Fruit fly (Drosophila melanogaster) whole organism, embryonic: ENCODE data around the gene Cyp9f2.
A peak's percentile ranks its signal among the peaks of the same experiment; 100 is the strongest.

ENCODE experiments used
- Atf6 ChIP-seq: fragments of 200-800 bp; sonication (Bioruptor generic); IDR thresholded peaks from 2 replicates; pipeline ENCODE4 v1.3.6; 2022; ENCODE audit warnings: missing biosample characterization, missing genetic modification characterization
- Bgb ChIP-seq: fragments of 200-800 bp; sonication (Bioruptor generic); IDR thresholded peaks from 2 replicates; pipeline ENCODE4 v1.3.6; 2022; ENCODE audit warnings: missing biosample characterization, missing genetic modification characterization; ENCODE audit not compliant: partially characterized antibody
- CG10267 ChIP-seq: fragments of 200-800 bp; sonication (Bioruptor generic); optimal IDR thresholded peaks from 2 replicates; lab custom pipeline; 2018; ENCODE audit warnings: missing biosample characterization, mild to moderate bottlenecking, missing genetic modification characterization, moderate library complexity
- CG12942 ChIP-seq: fragments of 200-800 bp; sonication (Bioruptor generic); optimal IDR thresholded peaks from 3 replicates; lab custom pipeline; 2016; ENCODE audit warnings: missing biosample characterization, missing genetic modification characterization
- CG13775 ChIP-seq: fragments of 200-800 bp; sonication (Bioruptor generic); optimal IDR thresholded peaks from 3 replicates; lab custom pipeline; 2017; ENCODE audit warnings: missing biosample characterization, mild to moderate bottlenecking, missing genetic modification characterization
- CG13894 ChIP-seq: fragments of 200-800 bp; sonication (Bioruptor generic); optimal IDR thresholded peaks from 3 replicates; lab custom pipeline; 2018; ENCODE audit warnings: missing biosample characterization, mild to moderate bottlenecking, missing genetic modification characterization, moderate library complexity
- CG14710 ChIP-seq: fragments of 200-800 bp; sonication (Bioruptor generic); optimal IDR thresholded peaks from 3 replicates; lab custom pipeline; 2019; ENCODE audit warnings: missing biosample characterization, mild to moderate bottlenecking, missing genetic modification characterization, moderate library complexity
- CG15601 ChIP-seq: fragments of 200-800 bp; sonication (Bioruptor generic); optimal IDR thresholded peaks from 3 replicates; lab custom pipeline; 2019; ENCODE audit warnings: missing biosample characterization, mild to moderate bottlenecking, missing genetic modification characterization, moderate library complexity
- CG16813 ChIP-seq: fragments of 200-800 bp; sonication (Bioruptor generic); IDR thresholded peaks from 3 replicates; pipeline ENCODE4 v1.3.6; 2022; ENCODE audit warnings: missing biosample characterization, missing genetic modification characterization; ENCODE audit not compliant: partially characterized antibody
- CG2202 ChIP-seq: fragments of 200-800 bp; sonication (Bioruptor generic); optimal IDR thresholded peaks from 2 replicates; lab custom pipeline; 2018; ENCODE audit warnings: missing biosample characterization, mild to moderate bottlenecking, missing genetic modification characterization
- CG2712 ChIP-seq: fragments of 200-800 bp; optimal IDR thresholded peaks from 3 replicates; lab custom pipeline; 2019; ENCODE audit warnings: missing biosample characterization, mild to moderate bottlenecking, missing genetic modification characterization, moderate library complexity
- CG30020 ChIP-seq: fragments of 200-800 bp; optimal IDR thresholded peaks from 2 replicates; lab custom pipeline; 2019; ENCODE audit warnings: missing biosample characterization, mild to moderate bottlenecking, missing genetic modification characterization, moderate library complexity
- CG30403 ChIP-seq: fragments of 200-800 bp; sonication (Bioruptor generic); optimal IDR thresholded peaks from 3 replicates; lab custom pipeline; 2016; ENCODE audit warnings: missing biosample characterization, missing genetic modification characterization
- CG33557 ChIP-seq: fragments of 200-800 bp; sonication (Bioruptor generic); optimal IDR thresholded peaks from 2 replicates; lab custom pipeline; 2019; ENCODE audit warnings: missing biosample characterization, mild to moderate bottlenecking, missing genetic modification characterization, moderate library complexity
- CG4707 ChIP-seq: fragments of 200-800 bp; sonication (Bioruptor generic); optimal IDR thresholded peaks from 2 replicates; lab custom pipeline; 2018; ENCODE audit warnings: missing biosample characterization, mild to moderate bottlenecking, missing genetic modification characterization, moderate library complexity
- CG4820 ChIP-seq: fragments of 200-800 bp; sonication (Bioruptor generic); optimal IDR thresholded peaks from 3 replicates; lab custom pipeline; 2016; ENCODE audit warnings: missing biosample characterization, missing genetic modification characterization
- CG5245 ChIP-seq: fragments of 200-800 bp; sonication (Bioruptor generic); optimal IDR thresholded peaks from 3 replicates; lab custom pipeline; 2016; ENCODE audit warnings: missing biosample characterization, missing genetic modification characterization
- CG7271 ChIP-seq: fragments of 200-800 bp; sonication (Bioruptor generic); optimal IDR thresholded peaks from 2 replicates; lab custom pipeline; 2018; ENCODE audit warnings: missing biosample characterization, mild to moderate bottlenecking, missing genetic modification characterization, moderate library complexity
- CG9727 ChIP-seq: fragments of 200-800 bp; sonication (Bioruptor generic); optimal IDR thresholded peaks from 3 replicates; lab custom pipeline; 2017; ENCODE audit warnings: missing biosample characterization, mild to moderate bottlenecking, missing genetic modification characterization
- CTCF ChIP-seq: fragments of 200-800 bp; sonication (Bioruptor generic); optimal IDR thresholded peaks from 2 replicates; lab custom pipeline; 2017; ENCODE audit warnings: missing biosample characterization, mild to moderate bottlenecking, missing genetic modification characterization, moderate library complexity
- Dbx ChIP-seq: fragments of 200-800 bp; sonication (Bioruptor generic); IDR thresholded peaks from 3 replicates; pipeline ENCODE4 v1.3.6; 2022; ENCODE audit warnings: missing biosample characterization, missing genetic modification characterization
- Dip2 ChIP-seq: fragments of 200-800 bp; sonication (Bioruptor generic); IDR thresholded peaks from 2 replicates; pipeline ENCODE4 v1.3.6; 2022; ENCODE audit warnings: missing biosample characterization, missing genetic modification characterization
- Drgx ChIP-seq: fragments of 200-800 bp; sonication (Bioruptor generic); IDR thresholded peaks from 2 replicates; pipeline ENCODE4 v1.3.6; 2022; ENCODE audit warnings: missing biosample characterization, missing genetic modification characterization
- Elba2 ChIP-seq: fragments of 200-800 bp; sonication (Bioruptor generic); optimal IDR thresholded peaks from 3 replicates; lab custom pipeline; 2016; ENCODE audit warnings: missing biosample characterization, missing genetic modification characterization
- Fer2 ChIP-seq: fragments of 200-800 bp; sonication (Bioruptor generic); optimal IDR thresholded peaks from 2 replicates; lab custom pipeline; 2018; ENCODE audit warnings: missing biosample characterization, mild to moderate bottlenecking, missing genetic modification characterization, moderate library complexity
- Fer3 ChIP-seq: fragments of 200-800 bp; sonication (Bioruptor generic); optimal IDR thresholded peaks from 2 replicates; lab custom pipeline; 2018; ENCODE audit warnings: missing biosample characterization, mild to moderate bottlenecking, missing genetic modification characterization, moderate library complexity
- Lhr ChIP-seq: fragments of 200-800 bp; sonication (Bioruptor generic); optimal IDR thresholded peaks from 3 replicates; lab custom pipeline; 2017; ENCODE audit warnings: mild to moderate bottlenecking, missing biosample characterization, missing genetic modification reagents, missing genetic modification characterization
- Lim3 ChIP-seq: fragments of 200-800 bp; sonication (Bioruptor generic); IDR thresholded peaks from 2 replicates; pipeline ENCODE4 v1.3.6; 2022; ENCODE audit warnings: missing biosample characterization, missing genetic modification characterization
- MTF-1 ChIP-seq: fragments of 200-800 bp; sonication (Bioruptor generic); optimal IDR thresholded peaks from 2 replicates; lab custom pipeline; 2018; ENCODE audit warnings: missing biosample characterization, mild to moderate bottlenecking, missing genetic modification characterization, borderline replicate concordance
- Mad ChIP-seq: fragments of 200-800 bp; sonication (Bioruptor generic); optimal IDR thresholded peaks from 2 replicates; lab custom pipeline; 2016; ENCODE audit warnings: missing biosample characterization, missing genetic modification characterization
- Myb ChIP-seq: fragments of 200-800 bp; sonication (Bioruptor generic); optimal IDR thresholded peaks from 2 replicates; lab custom pipeline; 2016; ENCODE audit warnings: missing biosample characterization, missing genetic modification characterization
- Nf-YC ChIP-seq: fragments of 200-800 bp; optimal IDR thresholded peaks from 3 replicates; lab custom pipeline; 2019; ENCODE audit warnings: missing biosample characterization, mild to moderate bottlenecking, missing genetic modification characterization, moderate library complexity
- Spps ChIP-seq: fragments of 200-800 bp; sonication (Bioruptor generic); optimal IDR thresholded peaks from 2 replicates; lab custom pipeline; 2018; ENCODE audit warnings: missing biosample characterization, mild to moderate bottlenecking, missing genetic modification characterization
- Sry-δ ChIP-seq: fragments of 200-800 bp; sonication (Bioruptor generic); optimal IDR thresholded peaks from 2 replicates; lab custom pipeline; 2016; ENCODE audit warnings: missing biosample characterization, missing genetic modification characterization
- Ssrp ChIP-seq: fragments of 200-800 bp; sonication (Bioruptor generic); optimal IDR thresholded peaks from 2 replicates; lab custom pipeline; 2018; ENCODE audit warnings: missing biosample characterization, mild to moderate bottlenecking, missing genetic modification characterization, moderate library complexity
- YL-1 ChIP-seq: fragments of 200-800 bp; sonication (Bioruptor generic); optimal IDR thresholded peaks from 3 replicates; lab custom pipeline; 2017; ENCODE audit warnings: missing biosample characterization, mild to moderate bottlenecking, missing genetic modification characterization
- amos ChIP-seq: fragments of 200-800 bp; sonication (Bioruptor generic); IDR thresholded peaks from 2 replicates; pipeline ENCODE4 v1.3.6; 2022; ENCODE audit warnings: missing biosample characterization, missing genetic modification characterization; ENCODE audit not compliant: partially characterized antibody
- ase ChIP-seq: fragments of 200-800 bp; sonication (Bioruptor generic); IDR thresholded peaks from 3 replicates; pipeline ENCODE4 v1.3.6; 2022; ENCODE audit warnings: missing biosample characterization, missing genetic modification characterization
- az2 ChIP-seq: fragments of 200-800 bp; sonication (Bioruptor generic); optimal IDR thresholded peaks from 3 replicates; lab custom pipeline; 2016; ENCODE audit warnings: missing biosample characterization, missing genetic modification characterization
- fru ChIP-seq: fragments of >200 bp; optimal IDR thresholded peaks from 2 replicates; lab custom pipeline; 2017
- ind ChIP-seq: fragments of 200-800 bp; sonication (Bioruptor generic); optimal IDR thresholded peaks from 3 replicates; lab custom pipeline; 2016; ENCODE audit warnings: missing biosample characterization, missing genetic modification characterization
- pita ChIP-seq: fragments of 200-800 bp; sonication (Bioruptor generic); optimal IDR thresholded peaks from 2 replicates; lab custom pipeline; 2017; ENCODE audit warnings: missing biosample characterization, mild to moderate bottlenecking, missing genetic modification characterization
- psq ChIP-seq: fragments of 200-800 bp; sonication (Bioruptor generic); optimal IDR thresholded peaks from 2 replicates; lab custom pipeline; 2017; ENCODE audit warnings: missing biosample characterization, missing genetic modification characterization
- row ChIP-seq: fragments of 200-800 bp; sonication (Bioruptor generic); IDR thresholded peaks from 3 replicates; pipeline ENCODE4 v1.3.6; 2022; ENCODE audit warnings: missing biosample characterization, missing genetic modification characterization
- sc ChIP-seq, 3 experiments: fragments of >200 bp in 2 of 3; fragments of 200-800 bp in 1 of 3; sonication (Bioruptor generic) in 1 of 3; optimal IDR thresholded peaks; 2 replicates in 2 of 3; 3 replicates in 1 of 3; lab custom pipeline; 2017; ENCODE audit warnings: mild to moderate bottlenecking in 1 of 3, missing biosample characterization in 1 of 3, missing genetic modification characterization in 1 of 3, missing genetic modification reagents in 1 of 3
- sd ChIP-seq: fragments of 200-800 bp; sonication (Bioruptor generic); optimal IDR thresholded peaks from 3 replicates; lab custom pipeline; 2018; ENCODE audit warnings: missing biosample characterization, mild to moderate bottlenecking, missing genetic modification characterization, moderate library complexity
- sens ChIP-seq: fragments of 200-800 bp; sonication (Bioruptor generic); peaks from one replicate; lab custom pipeline; 2016; ENCODE audit warnings: missing biosample characterization, missing genetic modification characterization
- slbo ChIP-seq: fragments of 200-800 bp; sonication (Bioruptor generic); IDR thresholded peaks from 2 replicates; pipeline ENCODE4 v1.3.6; 2022; ENCODE audit warnings: missing biosample characterization, missing genetic modification characterization
- slou ChIP-seq: fragments of 200-800 bp; sonication (Bioruptor generic); optimal IDR thresholded peaks from 3 replicates; lab custom pipeline; 2016; ENCODE audit warnings: missing biosample characterization, missing genetic modification characterization
- sqz ChIP-seq: fragments of 200-800 bp; sonication (Bioruptor generic); optimal IDR thresholded peaks from 3 replicates; lab custom pipeline; 2018; ENCODE audit warnings: missing biosample characterization, mild to moderate bottlenecking, missing genetic modification characterization
- tin ChIP-seq: fragments of 200-800 bp; sonication (Bioruptor generic); optimal IDR thresholded peaks from 3 replicates; lab custom pipeline; 2016; ENCODE audit warnings: missing biosample characterization, missing genetic modification characterization
- trem ChIP-seq: fragments of 200-800 bp; optimal IDR thresholded peaks from 3 replicates; lab custom pipeline; 2019; ENCODE audit warnings: missing biosample characterization, mild to moderate bottlenecking, missing genetic modification characterization, moderate library complexity

The Cyp9f2 gene

dm6 chr3R:12433764-12434163, 27.9 kb upstream of the Cyp9f2 start, which contains the start of the genes Aos1 and Srlp (continued):
- TF ChIP-seq ind (GFP tag; lab: Kevin White, UChicago): peak; percentile 56
- peak; percentile 69 for TF ChIP-seq Nf-YC (tag; lab: Kevin White, UChicago)
- TF ChIP-seq CTCF: peak; percentile 40
- TF ChIP-seq sd (tag; lab: Kevin White, UChicago): peak; percentile 58
- TF ChIP-seq CG5245 (GFP tag; lab: Kevin White, UChicago): peak; percentile 63
- peak; percentile 67 for TF ChIP-seq sens (GFP tag; lab: Kevin White, UChicago)
- TF ChIP-seq Atf6 (GFP tag; lab: Robert Waterston, UW): no peak
- TF ChIP-seq trem (tag; lab: Kevin White, UChicago): peak; percentile 99
- TF ChIP-seq Lhr: peak; percentile 39
- peak; percentile 63 for TF ChIP-seq CG13894 (tag; lab: Kevin White, UChicago)
- TF ChIP-seq Elba2 (GFP tag; lab: Kevin White, UChicago): peak; percentile 37
- no peak for TF ChIP-seq Myb (GFP tag; lab: Kevin White, UChicago)
- peak; percentile 34 for TF ChIP-seq CG33557 (GFP tag; lab: Kevin White, UChicago)
- peak; percentile 63 for TF ChIP-seq YL-1 (GFP tag; lab: Kevin White, UChicago)
- peak; percentile 88 for TF ChIP-seq row (GFP tag; lab: Robert Waterston, UW)
- peak; percentile 46 for TF ChIP-seq az2 (GFP tag; lab: Kevin White, UChicago)
- TF ChIP-seq Fer2 (tag; lab: Kevin White, UChicago): peak; percentile 34
- TF ChIP-seq CG15601 (tag; lab: Kevin White, UChicago): peak; percentile 58
- TF ChIP-seq amos (GFP tag; lab: Robert Waterston, UW): peak; percentile 12; the same call in 1 of the 2 replicates
- peak; percentile 54 for TF ChIP-seq Fer3 (tag; lab: Kevin White, UChicago)
- peak; percentile 17 for TF ChIP-seq slou
- no peak for TF ChIP-seq CG7271 (tag; lab: Kevin White, UChicago)
- no peak for TF ChIP-seq sc (optimal IDR thresholded peaks at IDR 0.05; lab: Kevin White, UChicago)
- peak; percentile 1 for TF ChIP-seq sc (GFP tag; optimal IDR thresholded peaks at IDR 0.05; lab: Kevin White, UChicago)
- peak; percentile 56 for TF ChIP-seq CG13775 (GFP tag; lab: Kevin White, UChicago)
- 0 out of 2 replicates have a peak, but pooled peaks have one; percentile 40 for TF ChIP-seq slbo
- no peak for TF ChIP-seq Dip2
- TF ChIP-seq CG30020 (tag; lab: Kevin White, UChicago): peak; percentile 74
- no peak for TF ChIP-seq psq (GFP tag; lab: Kevin White, UChicago)
- 0 out of 3 replicates have a peak, but pooled peaks have one; percentile 44 for TF ChIP-seq Dbx (GFP tag; lab: Robert Waterston, UW)
- peak; percentile 86 for TF ChIP-seq CG14710 (tag; lab: Kevin White, UChicago)
- TF ChIP-seq CG10267 (tag; lab: Kevin White, UChicago): peak; percentile 70
- peak; percentile 24 for TF ChIP-seq CG9727 (GFP tag; lab: Kevin White, UChicago)
- TF ChIP-seq Drgx (GFP tag; lab: Robert Waterston, UW): no peak
- peak; percentile 48 for TF ChIP-seq Ssrp
- TF ChIP-seq CG12942 (GFP tag; lab: Kevin White, UChicago): peak; percentile 52
- TF ChIP-seq pita: no peak
- TF ChIP-seq CG4820 (GFP tag; lab: Kevin White, UChicago): peak; percentile 19
- TF ChIP-seq Sry-δ (GFP tag; lab: Kevin White, UChicago): no peak

- TF ChIP-seq sqz (GFP tag; lab: Kevin White, UChicago) (no peak), MTF-1 (no peak), Drgx (GFP tag; lab: Robert Waterston, UW) (no peak; the same call in 1 of the 2 replicates), Lim3 (GFP tag; lab: Robert Waterston, UW) (no peak), CG2202 (tag; lab: Kevin White, UChicago) (no peak), CG2712 (tag; lab: Kevin White, UChicago) (peak; percentile 28), Bgb (no peak), Mad (no peak), ase (GFP tag; lab: Robert Waterston, UW) (no peak), CG4707 (GFP tag; lab: Kevin White, UChicago) (no peak), fru (lab: Kevin White, UChicago) (no peak), tin (GFP tag; lab: Kevin White, UChicago) (no peak), CG30403 (GFP tag; lab: Kevin White, UChicago) (no peak), Spps (tag; lab: Kevin White, UChicago) (no peak), CG16813 (GFP tag; lab: Robert Waterston, UW) (no peak; the same call in 2 of the 3 replicates)
These were observed 25.2 kb upstream of the Cyp9f2 start, which contains the start of gene Prosalpha2 for dm6 chr3R:12431030-12431489. Gene Prosalpha2 (plus strand): TSS chr3R:12431321.
